Fruit fly (Drosophila melanogaster) whole organism, wandering third instar larva: ENCODE measurements around the gene Rpn3.

ENCODE experiments used
- Abd-B ChIP-seq: fragments of >200 bp; optimal IDR thresholded peaks from 2 replicates; lab custom pipeline; 2017; ENCODE audit warnings: missing biosample characterization, missing genetic modification characterization
- CG32264 ChIP-seq: fragments of 200-800 bp; sonication (Bioruptor generic); optimal IDR thresholded peaks from 2 replicates; lab custom pipeline; 2016; ENCODE audit warnings: missing biosample characterization, missing genetic modification characterization
- Dif ChIP-seq: fragments of 200-275, 200-300 bp; sonication (Bioruptor generic); optimal IDR thresholded peaks from 2 replicates; lab custom pipeline; 2018; ENCODE audit warnings: missing biosample characterization, missing genetic modification characterization; ENCODE audit not compliant: partially characterized antibody
- Rel ChIP-seq, 2 experiments: fragments of 200-800 bp; sonication (Bioruptor generic) in 1 of 2; optimal IDR thresholded peaks; 2 replicates in 1 of 2; 3 replicates in 1 of 2; lab custom pipeline; 2016 to 2019; ENCODE audit warnings: mild to moderate bottlenecking in 2 of 2, missing biosample characterization in 2 of 2, missing genetic modification characterization in 2 of 2, moderate library complexity in 1 of 2
- brk ChIP-seq: fragments of 200-800 bp; sonication (Bioruptor generic); optimal IDR thresholded peaks from 2 replicates; lab custom pipeline; 2016; ENCODE audit warnings: missing biosample characterization, mild to moderate bottlenecking, missing genetic modification characterization
- dl ChIP-seq, 2 experiments: fragments of 175-275, 200-275 bp in 1 of 2; fragments of 200-275 bp in 1 of 2; sonication (Bioruptor generic); optimal IDR thresholded peaks; lab custom pipeline; 2018; ENCODE audit warnings: mild to moderate bottlenecking in 2 of 2, missing biosample characterization in 2 of 2, missing genetic modification characterization in 2 of 2, moderate library complexity in 2 of 2; ENCODE audit not compliant: partially characterized antibody in 2 of 2, insufficient read depth in 1 of 2
- dmrt93B ChIP-seq: fragments of 200-800 bp; sonication (Bioruptor generic); optimal IDR thresholded peaks from 2 replicates; lab custom pipeline; 2018; ENCODE audit warnings: missing biosample characterization, mild to moderate bottlenecking, missing genetic modification characterization
- fru ChIP-seq: fragments of 200-800 bp; sonication (Bioruptor generic); optimal IDR thresholded peaks from 3 replicates; lab custom pipeline; 2016; ENCODE audit warnings: missing biosample characterization, mild to moderate bottlenecking, missing genetic modification characterization
- psq ChIP-seq: fragments of 200-800 bp; sonication (Bioruptor generic); optimal IDR thresholded peaks from 3 replicates; lab custom pipeline; 2017; ENCODE audit warnings: missing biosample characterization, mild to moderate bottlenecking, missing genetic modification characterization, moderate library complexity
- sv ChIP-seq: fragments of 200-800 bp; sonication (Bioruptor generic); optimal IDR thresholded peaks from 3 replicates; lab custom pipeline; 2016; ENCODE audit warnings: missing biosample characterization, missing genetic modification characterization

DNA sequence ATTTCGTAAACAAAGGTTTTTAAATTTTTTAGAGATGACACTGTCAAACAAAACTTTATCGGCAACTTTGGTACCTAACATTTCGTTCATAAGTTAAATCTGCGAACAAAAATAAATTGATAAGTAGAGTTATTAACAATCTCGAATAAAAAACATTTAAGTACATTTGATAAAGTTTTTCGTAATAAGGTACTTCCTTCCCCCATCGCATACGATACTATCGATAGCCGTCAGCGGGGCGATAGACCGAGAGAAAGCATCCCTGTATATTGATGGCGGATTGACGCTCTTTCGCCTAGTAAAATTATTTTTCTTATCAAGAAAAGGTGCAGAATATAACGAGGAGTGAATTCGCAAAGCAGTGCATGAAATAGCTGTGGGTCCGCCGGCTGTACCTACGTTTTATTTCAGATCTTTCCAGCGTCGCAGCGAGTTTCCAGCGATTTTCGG, 6.5 kb upstream of the Rpn3 start, which contains the start of the genes Ttc19 and Acn:
- TF ChIP-seq sv (GFP tag; lab: Kevin White, UChicago): peak; percentile 82
- no peak for TF ChIP-seq Abd-B (GFP tag; lab: Kevin White, UChicago)
- no peak for TF ChIP-seq Dif (GFP tag; lab: Kevin White, UChicago)
- TF ChIP-seq Rel (GFP tag; optimal IDR thresholded peaks at IDR 0.05; lab: Kevin White, UChicago): no peak
- peak; percentile 45 for TF ChIP-seq Rel (tag; optimal IDR thresholded peaks at IDR 0.05; lab: Kevin White, UChicago)
- peak; percentile 78 for TF ChIP-seq psq (GFP tag; lab: Kevin White, UChicago)
- peak; percentile 76 for TF ChIP-seq CG32264 (GFP tag; lab: Kevin White, UChicago)
- no peak for TF ChIP-seq dmrt93B (GFP tag; lab: Kevin White, UChicago)
- TF ChIP-seq fru (GFP tag; lab: Kevin White, UChicago): peak; percentile 88
- no peak for TF ChIP-seq brk (GFP tag; lab: Kevin White, UChicago)
- TF ChIP-seq dl (GFP tag; optimal IDR thresholded peaks at IDR 0.05; lab: Kevin White, UChicago; ENCODE audit: insufficient read depth in 1 of 2, partially characterized antibody in 2 of 2): no peak
